Worm (Caenorhabditis elegans) whole organism, early embryonic: ENCODE measurements around the gene F42A8.1.

Experiments
- F13C5.2 ChIP-seq: sonication (generic microtip); optimal IDR thresholded peaks from 2 replicates; lab custom pipeline; 2017; ENCODE audit warnings: mild to moderate bottlenecking, missing genetic modification characterization, inconsistent platforms, missing compliant biosample characterization
- ama-1 ChIP-seq: fragments of 150-350 bp; optimal IDR thresholded peaks from 2 replicates; lab custom pipeline; 2014
- ceh-13 ChIP-seq: fragments of 200-800 bp; sonication (Bioruptor generic); optimal IDR thresholded peaks from 2 replicates; lab custom pipeline; 2018; ENCODE audit warnings: mild to moderate bottlenecking, missing genetic modification characterization, missing compliant biosample characterization
- flt-1 ChIP-seq: fragments of 200-800 bp; sonication (Bioruptor generic); IDR thresholded peaks from 2 replicates; pipeline ENCODE4 v1.3.6; 2022; ENCODE audit warnings: missing genetic modification characterization, missing compliant biosample characterization
- tra-4 ChIP-seq: sonication (generic microtip); optimal IDR thresholded peaks from 2 replicates; lab custom pipeline; 2017; ENCODE audit warnings: missing genetic modification characterization, missing compliant biosample characterization

ce11 chrII:9323660-9324059 lies 22.7 kb downstream of the F42A8.1 start, which contains the start of gene egli-1:
- TF ChIP-seq flt-1 (GFP tag; lab: Robert Waterston, UW) = no peak
- no peak for TF ChIP-seq ceh-13 (GFP tag; lab: Kevin White, UChicago)
- TF ChIP-seq tra-4 = no peak
- no peak for TF ChIP-seq F13C5.2 (tag; lab: Kevin White, UChicago)
- no peak for TF ChIP-seq ama-1
